Fruit fly (Drosophila melanogaster): Measurements from ENCODE around the gene CG43389.

- TF ChIP-seq psq (optimal IDR thresholded peaks at IDR 0.05) (no peak), pan (optimal IDR thresholded peaks at IDR 0.05) (no peak), CG8478 (optimal IDR thresholded peaks at IDR 0.05) (no peak), Dll (optimal IDR thresholded peaks at IDR 0.05) (no peak), EcR (GFP tag; optimal IDR thresholded peaks at IDR 0.05) (peak in 1 of 2 experiments; percentile 61)
Observed at dm6 chr3L:3241368-3241640, 6.5 kb upstream of the CG43389 start.

Measured in whole organism.